Worm (Caenorhabditis elegans) whole organism, mixed stage, embryonic: ENCODE results near the gene nlp-78.

Experiments
- M03D4.4 ChIP-seq: sonication (generic microtip); optimal IDR thresholded peaks from 2 replicates; lab custom pipeline; 2017; ENCODE audit warnings: mild to moderate bottlenecking, missing genetic modification characterization, missing compliant biosample characterization
- bed-3 ChIP-seq: fragments of 200-800 bp; sonication (Bioruptor generic); optimal IDR thresholded peaks from 3 replicates; lab custom pipeline; 2018; ENCODE audit warnings: mild to moderate bottlenecking, missing genetic modification characterization, moderate library complexity, missing compliant biosample characterization
- blmp-1 ChIP-seq: fragments of 150-350 bp; optimal IDR thresholded peaks from 2 replicates; lab custom pipeline; 2014; ENCODE audit warnings: missing biosample characterization, missing genetic modification characterization
- ceh-39 ChIP-seq: fragments of 150-350 bp; optimal IDR thresholded peaks from 2 replicates; lab custom pipeline; 2014; ENCODE audit warnings: missing biosample characterization, missing genetic modification characterization
- ceh-43 ChIP-seq: fragments of 200-800 bp; sonication (Bioruptor generic); optimal IDR thresholded peaks from 2 replicates; lab custom pipeline; 2018; ENCODE audit warnings: mild to moderate bottlenecking, missing genetic modification characterization, moderate library complexity, missing compliant biosample characterization
- ceh-83 ChIP-seq: fragments of 200-800 bp; sonication (Bioruptor generic); optimal IDR thresholded peaks from 2 replicates; lab custom pipeline; 2018; ENCODE audit warnings: mild to moderate bottlenecking, missing genetic modification characterization, missing compliant biosample characterization
- ces-1 ChIP-seq: fragments of 150-350 bp; optimal IDR thresholded peaks from 2 replicates; lab custom pipeline; 2014; ENCODE audit warnings: missing biosample characterization, missing genetic modification reagents, missing genetic modification characterization
- cnd-1 ChIP-seq: fragments of 200-800 bp; sonication (Bioruptor generic); optimal IDR thresholded peaks from 2 replicates; lab custom pipeline; 2018; ENCODE audit warnings: mild to moderate bottlenecking, missing genetic modification characterization, missing compliant biosample characterization
- drap-1 ChIP-seq: fragments of 200-800 bp; sonication (Bioruptor generic); optimal IDR thresholded peaks from 3 replicates; lab custom pipeline; 2018; ENCODE audit warnings: mild to moderate bottlenecking, missing genetic modification characterization, missing compliant biosample characterization
- elt-1 ChIP-seq: sonication (generic microtip); optimal IDR thresholded peaks from 2 replicates; lab custom pipeline; 2017; ENCODE audit warnings: missing genetic modification characterization, mild to moderate bottlenecking, missing compliant biosample characterization, antibody characterized with exemption, moderate library complexity, borderline replicate concordance; ENCODE audit not compliant: insufficient read depth
- elt-3 ChIP-seq: fragments of 150-350 bp; optimal IDR thresholded peaks from 2 replicates; lab custom pipeline; 2014; ENCODE audit warnings: missing biosample characterization, missing genetic modification characterization
- flh-1 ChIP-seq: fragments of 200-800 bp; sonication (Bioruptor generic); optimal IDR thresholded peaks from 2 replicates; lab custom pipeline; 2018; ENCODE audit warnings: mild to moderate bottlenecking, missing genetic modification characterization, moderate library complexity, missing compliant biosample characterization
- ham-2 ChIP-seq: fragments of 200-800 bp; sonication (Bioruptor generic); optimal IDR thresholded peaks from 2 replicates; lab custom pipeline; 2018; ENCODE audit warnings: mild to moderate bottlenecking, missing genetic modification characterization, missing compliant biosample characterization
- hlh-1 ChIP-seq: fragments of 150-350 bp; optimal IDR thresholded peaks from 2 replicates; lab custom pipeline; 2014; ENCODE audit warnings: missing biosample characterization, missing genetic modification reagents, missing genetic modification characterization
- lin-13 ChIP-seq: fragments of 150-350 bp; optimal IDR thresholded peaks from 2 replicates; lab custom pipeline; 2014; ENCODE audit warnings: missing biosample characterization, missing genetic modification characterization
- lin-32 ChIP-seq: fragments of 200-800 bp; sonication (Bioruptor generic); optimal IDR thresholded peaks from 2 replicates; lab custom pipeline; 2018; ENCODE audit warnings: mild to moderate bottlenecking, missing genetic modification characterization, missing compliant biosample characterization
- lsy-2 ChIP-seq: fragments of 150-350 bp; optimal IDR thresholded peaks from 2 replicates; lab custom pipeline; 2014; ENCODE audit warnings: missing biosample characterization, missing genetic modification characterization
- mab-5 ChIP-seq: fragments of 150-350 bp; optimal IDR thresholded peaks from 2 replicates; lab custom pipeline; 2014; ENCODE audit warnings: missing biosample characterization, missing genetic modification characterization
- mep-1 ChIP-seq: fragments of 150-350 bp; optimal IDR thresholded peaks from 2 replicates; lab custom pipeline; 2017; ENCODE audit warnings: missing biosample characterization, missing genetic modification reagents, missing genetic modification characterization, inconsistent platforms
- mls-2 ChIP-seq: sonication (generic microtip); optimal IDR thresholded peaks from 2 replicates; lab custom pipeline; 2016; ENCODE audit warnings: mild to moderate bottlenecking, missing genetic modification characterization, moderate library complexity, missing compliant biosample characterization
- nhr-12 ChIP-seq: fragments of 150-350 bp; optimal IDR thresholded peaks from 2 replicates; lab custom pipeline; 2014; ENCODE audit warnings: missing biosample characterization, missing genetic modification characterization
- nhr-2 ChIP-seq: fragments of 150-350 bp; optimal IDR thresholded peaks from 2 replicates; lab custom pipeline; 2014; ENCODE audit warnings: missing biosample characterization, missing genetic modification characterization
- nhr-237 ChIP-seq: fragments of 150-350 bp; optimal IDR thresholded peaks from 2 replicates; lab custom pipeline; 2014; ENCODE audit warnings: missing biosample characterization, missing genetic modification characterization
- nhr-28 ChIP-seq: fragments of 150-350 bp; optimal IDR thresholded peaks from 2 replicates; lab custom pipeline; 2014; ENCODE audit warnings: missing biosample characterization, missing genetic modification characterization
- nhr-76 ChIP-seq: sonication (generic microtip); optimal IDR thresholded peaks from 2 replicates; lab custom pipeline; 2017; ENCODE audit warnings: missing biosample characterization, missing genetic modification characterization
- pha-4 ChIP-seq: fragments of 150-350 bp; optimal IDR thresholded peaks from 2 replicates; lab custom pipeline; 2018; ENCODE audit warnings: missing biosample characterization, missing genetic modification reagents, missing genetic modification characterization
- sem-2 ChIP-seq: fragments of 200-800 bp; sonication (Bioruptor generic); optimal IDR thresholded peaks from 2 replicates; lab custom pipeline; 2018; ENCODE audit warnings: mild to moderate bottlenecking, missing genetic modification characterization, missing compliant biosample characterization
- snpc-4 ChIP-seq: fragments of 150-350 bp; optimal IDR thresholded peaks from 2 replicates; lab custom pipeline; 2014; ENCODE audit warnings: missing biosample characterization, missing genetic modification characterization
- sptf-1 ChIP-seq: sonication (generic microtip); optimal IDR thresholded peaks from 2 replicates; lab custom pipeline; 2017; ENCODE audit warnings: mild to moderate bottlenecking, missing genetic modification characterization, moderate library complexity, missing compliant biosample characterization
- tbx-8 ChIP-seq: fragments of 200-800 bp; sonication (Bioruptor generic); optimal IDR thresholded peaks from 2 replicates; lab custom pipeline; 2018; ENCODE audit warnings: mild to moderate bottlenecking, missing genetic modification characterization, moderate library complexity, missing compliant biosample characterization
- unc-120 ChIP-seq: sonication (generic microtip); optimal IDR thresholded peaks from 2 replicates; lab custom pipeline; 2017; ENCODE audit warnings: missing genetic modification characterization, missing compliant biosample characterization; ENCODE audit not compliant: poor library complexity, severe bottlenecking
- unc-39 ChIP-seq: fragments of 150-350 bp; optimal IDR thresholded peaks from 2 replicates; lab custom pipeline; 2014; ENCODE audit warnings: missing biosample characterization, missing genetic modification characterization
- unc-62 ChIP-seq: fragments of 150-350 bp; optimal IDR thresholded peaks from 2 replicates; lab custom pipeline; 2014; ENCODE audit warnings: missing biosample characterization, missing genetic modification reagents, missing genetic modification characterization
- zip-8 ChIP-seq: fragments of 150-350 bp; optimal IDR thresholded peaks from 2 replicates; lab custom pipeline; 2014; ENCODE audit warnings: missing biosample characterization, missing genetic modification characterization
- ztf-11 ChIP-seq: fragments of 150-350 bp; optimal IDR thresholded peaks from 2 replicates; lab custom pipeline; 2014; ENCODE audit warnings: missing biosample characterization, missing genetic modification characterization

Gene nlp-78

DNA sequence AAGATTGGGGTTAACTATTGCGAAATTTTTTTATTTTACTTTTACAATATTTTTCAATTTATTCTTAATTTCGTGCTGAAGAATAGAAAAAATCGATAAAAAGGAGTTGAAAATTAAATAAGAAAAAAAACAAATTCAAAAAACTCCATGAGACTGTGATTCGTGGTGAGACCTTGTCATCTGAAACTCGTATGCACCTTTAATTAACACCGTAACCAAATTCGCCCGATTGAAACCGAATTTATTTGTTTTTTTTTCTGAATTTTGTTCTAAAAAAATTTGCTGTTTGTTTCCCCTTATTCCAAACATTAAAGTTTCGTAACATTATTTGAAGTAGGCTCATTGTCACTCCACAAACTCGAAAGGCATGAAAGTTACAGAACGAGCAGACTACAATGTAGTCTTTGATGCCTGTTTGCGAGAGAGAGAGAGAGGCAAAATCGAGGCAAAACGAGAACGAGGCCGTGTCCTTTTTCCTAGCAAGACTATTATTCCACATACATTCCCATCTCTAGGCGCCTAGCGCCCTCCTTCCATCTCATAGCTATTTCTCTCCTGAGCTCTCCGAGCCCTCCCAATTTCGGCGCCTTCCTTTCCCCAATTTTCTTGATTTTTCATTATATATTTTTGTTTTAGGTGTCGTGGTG, 26.9 kb upstream of the nlp-78 start, which contains the start of gene T24H10.4:
Gene T24H10.4, plus strand, starts transcription at position 630 of the 647 bp plus-strand sequence.
- TF ChIP-seq ztf-11 (tag; lab: Kevin White, UChicago) (no peak), ces-1 (GFP tag; lab: Kevin White, UChicago) (peak; percentile 19), ceh-43 (GFP tag; lab: Kevin White, UChicago) (no peak), sem-2 (no peak), tbx-8 (no peak), mab-5 (tag; lab: Kevin White, UChicago) (no peak), lsy-2 (no peak), mep-1 (no peak)

DNA sequence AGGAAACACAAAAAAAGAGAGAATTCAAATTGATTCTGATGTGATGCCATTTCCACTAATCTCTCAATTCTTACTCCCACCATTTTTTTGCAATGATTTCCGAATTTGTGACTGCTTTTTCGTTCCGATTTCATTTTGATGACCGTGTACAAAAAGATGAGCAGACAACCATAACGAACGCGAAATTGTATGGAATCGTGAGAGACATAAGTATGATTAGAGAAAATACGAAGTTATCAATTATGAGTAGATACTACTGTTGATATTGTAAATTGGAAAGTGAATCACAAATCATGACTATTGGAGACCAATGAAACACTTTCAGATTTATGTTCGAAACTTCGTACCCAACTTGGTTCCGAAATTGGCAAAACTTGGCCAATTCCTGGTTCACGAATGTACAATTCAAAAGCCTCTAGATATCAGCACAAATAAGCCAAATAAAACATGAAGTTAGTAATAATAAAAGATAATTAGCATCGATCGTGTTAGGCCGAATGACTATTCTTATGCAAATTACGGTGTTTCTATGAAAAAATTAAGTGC, 24.4 kb upstream of the nlp-78 start:
- no peak for TF ChIP-seq sptf-1 (tag; lab: Kevin White, UChicago)
- no peak for TF ChIP-seq cnd-1 (tag; lab: Kevin White, UChicago)
- TF ChIP-seq lin-32, result no peak
- no peak for TF ChIP-seq lsy-2
- TF ChIP-seq mep-1, result no peak
- TF ChIP-seq, all 35 proteins: peak for 0

DNA sequence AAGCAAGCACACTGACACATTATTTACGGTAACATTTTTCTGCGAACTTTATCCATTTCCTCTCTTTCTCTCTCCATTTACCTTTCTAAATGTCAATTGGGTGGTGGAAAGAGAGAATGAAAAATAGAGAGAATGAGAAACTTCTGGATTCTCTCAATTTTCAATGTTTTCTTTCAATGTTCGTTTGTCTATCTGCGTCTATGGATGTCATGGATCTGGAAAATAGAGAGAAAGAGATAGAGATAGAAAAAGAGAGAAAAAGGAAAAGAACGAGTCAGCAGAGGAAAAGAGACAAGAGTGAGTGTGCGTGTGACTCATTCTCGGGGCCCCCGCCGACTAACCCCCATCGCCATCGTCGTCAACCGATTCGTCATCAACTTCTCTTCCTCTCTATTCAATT, 23.1 kb upstream of the nlp-78 start, which contains the start of gene jun-1:
Gene jun-1, plus strand, starts transcription at position 307 of the 400 bp plus-strand sequence.
- peak; percentile 19 for TF ChIP-seq mep-1
- TF ChIP-seq sem-2, result no peak
- peak; percentile 76 for TF ChIP-seq ces-1 (GFP tag; lab: Kevin White, UChicago)
- TF ChIP-seq snpc-4, result no peak
- no peak for TF ChIP-seq ztf-11 (tag; lab: Kevin White, UChicago)
- no peak for TF ChIP-seq elt-3 (tag; lab: Kevin White, UChicago)
- no peak for TF ChIP-seq drap-1
- TF ChIP-seq nhr-76 (tag; lab: Kevin White, UChicago), result no peak
- no peak for TF ChIP-seq sptf-1 (tag; lab: Kevin White, UChicago)
- TF ChIP-seq lin-13 (tag; lab: Kevin White, UChicago), result no peak
- TF ChIP-seq ceh-83, result no peak
- TF ChIP-seq flh-1 (GFP tag; lab: Kevin White, UChicago), result no peak
- TF ChIP-seq cnd-1 (tag; lab: Kevin White, UChicago), result no peak
- no peak for TF ChIP-seq blmp-1 (tag; lab: Kevin White, UChicago)
- no peak for TF ChIP-seq bed-3 (GFP tag; lab: Kevin White, UChicago)
- peak; percentile 89 for TF ChIP-seq unc-62 (GFP tag; lab: Kevin White, UChicago)
- no peak for TF ChIP-seq hlh-1 (tag; lab: Kevin White, UChicago)
- no peak for TF ChIP-seq ceh-39 (tag; lab: Kevin White, UChicago)
- TF ChIP-seq ham-2 (GFP tag; lab: Kevin White, UChicago), result no peak
- TF ChIP-seq nhr-237 (tag; lab: Kevin White, UChicago), result peak; percentile 95
- TF ChIP-seq elt-1, result no peak
- peak; percentile 48 for TF ChIP-seq lsy-2
- TF ChIP-seq mls-2 (tag; lab: Kevin White, UChicago), result peak; percentile 32
- no peak for TF ChIP-seq nhr-2
- TF ChIP-seq pha-4 (tag; lab: Kevin White, UChicago), result peak; percentile 35
- TF ChIP-seq nhr-12, result no peak
- no peak for TF ChIP-seq unc-39 (tag; lab: Kevin White, UChicago)
- no peak for TF ChIP-seq mab-5 (tag; lab: Kevin White, UChicago)
- TF ChIP-seq lin-32, result no peak
- TF ChIP-seq nhr-28, result no peak
- TF ChIP-seq zip-8 (tag; lab: Kevin White, UChicago), result no peak
- TF ChIP-seq unc-120 (tag; lab: Kevin White, UChicago), result peak; percentile 83
- no peak for TF ChIP-seq tbx-8
- TF ChIP-seq M03D4.4 (tag; lab: Kevin White, UChicago), result no peak
- no peak for TF ChIP-seq ceh-43 (GFP tag; lab: Kevin White, UChicago)
- TF ChIP-seq, all 35 proteins: peak for 8

DNA sequence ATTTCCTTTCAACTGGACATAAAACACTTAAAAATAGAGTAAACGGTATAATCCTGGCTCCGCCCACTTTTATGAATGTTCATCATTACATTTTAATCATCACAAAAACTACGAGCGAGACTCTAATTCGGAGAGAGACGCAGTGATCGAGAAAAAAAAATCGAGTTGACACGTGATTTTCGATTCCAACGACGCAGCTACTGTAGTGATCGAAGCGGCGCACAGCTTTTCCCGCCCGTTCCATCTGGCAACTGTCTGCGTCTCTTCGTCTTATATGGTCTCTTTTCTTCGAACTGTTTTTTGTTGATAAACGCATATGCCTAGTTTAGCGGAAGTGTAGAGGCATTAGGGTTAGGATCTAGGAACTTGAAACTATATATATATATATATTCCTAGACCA, 22.2 kb upstream of the nlp-78 start:
- TF ChIP-seq ztf-11 (tag; lab: Kevin White, UChicago), result no peak
- TF ChIP-seq hlh-1 (tag; lab: Kevin White, UChicago), result no peak
- TF ChIP-seq cnd-1 (tag; lab: Kevin White, UChicago), result no peak
- TF ChIP-seq unc-120 (tag; lab: Kevin White, UChicago), result no peak
- no peak for TF ChIP-seq sem-2
- TF ChIP-seq tbx-8, result no peak
- no peak for TF ChIP-seq drap-1
- TF ChIP-seq mab-5 (tag; lab: Kevin White, UChicago), result no peak
- TF ChIP-seq unc-62 (GFP tag; lab: Kevin White, UChicago), result no peak
- no peak for TF ChIP-seq ceh-83
- no peak for TF ChIP-seq nhr-12
